Fruit fly (Drosophila melanogaster): ENCODE data around the gene dl.
A peak's percentile ranks its signal among the peaks of the same experiment; 100 is the strongest.

Gene dl

dm6 chr2L:17480943-17481580 is 30.9 kb upstream of the dl start, which contains the start of the genes fws and Lamtor3 (continued):
- TF ChIP-seq Fer1 (GFP tag; optimal IDR thresholded peaks at IDR 0.05) (peak; percentile 96), CG2712 (tag; optimal IDR thresholded peaks at IDR 0.05) (peak; percentile 98), fu2 (GFP tag; optimal IDR thresholded peaks at IDR 0.05) (peak; percentile 87), CG18764 (GFP tag; optimal IDR thresholded peaks at IDR 0.05) (peak; percentile 94), CG12744 (GFP tag; optimal IDR thresholded peaks at IDR 0.05) (peak; percentile 74), amos (GFP tag; IDR thresholded peaks at IDR 0.05; ENCODE audit: partially characterized antibody) (no peak), CG2202 (tag; optimal IDR thresholded peaks at IDR 0.05) (peak; percentile 98), CG14050 (GFP tag; IDR thresholded peaks at IDR 0.05) (peak; percentile 99), CG17912 (GFP tag; optimal IDR thresholded peaks at IDR 0.05) (peak; percentile 19), CG16779 (GFP tag; IDR thresholded peaks at IDR 0.05) (peak; percentile 98), CG16863 (GFP tag; optimal IDR thresholded peaks at IDR 0.05) (peak; percentile 80), Lhr (GFP tag; optimal IDR thresholded peaks at IDR 0.05) (peak; percentile 93), CG14710 (tag; optimal IDR thresholded peaks at IDR 0.05) (peak; percentile 95), rib (GFP tag; IDR thresholded peaks at IDR 0.05) (peak; percentile 98), CG6813 (GFP tag; optimal IDR thresholded peaks at IDR 0.05) (peak; percentile 95), cad (GFP tag; optimal IDR thresholded peaks at IDR 0.05) (no peak), Med (GFP tag) (peak; percentile 98), CG32772 (GFP tag; IDR thresholded peaks at IDR 0.05) (peak; percentile 99), CG12299 (tag; optimal IDR thresholded peaks at IDR 0.05) (peak; percentile 94), CG13296 (GFP tag; optimal IDR thresholded peaks at IDR 0.05) (peak; percentile 96), Tbp (GFP tag; optimal IDR thresholded peaks at IDR 0.05) (no peak), HLH54F (GFP tag; optimal IDR thresholded peaks at IDR 0.05) (peak; percentile 92), dmrt11E (tag; optimal IDR thresholded peaks at IDR 0.05) (peak; percentile 98), lilli (GFP tag; optimal IDR thresholded peaks at IDR 0.05) (peak; percentile 97), dan (GFP tag; IDR thresholded peaks at IDR 0.05) (peak; percentile 97), Ssrp (tag; optimal IDR thresholded peaks at IDR 0.05) (peak; percentile 98), CG17568 (GFP tag; optimal IDR thresholded peaks at IDR 0.05) (peak; percentile 97), CG10321 (GFP tag; IDR thresholded peaks at IDR 0.05) (peak; percentile 87), stc (GFP tag; IDR thresholded peaks at IDR 0.05) (peak; percentile 99), otp (GFP tag; IDR thresholded peaks at IDR 0.05) (peak; percentile 98), Bgb (GFP tag; IDR thresholded peaks at IDR 0.05; ENCODE audit: partially characterized antibody) (peak; percentile 47), CG2889 (GFP tag; IDR thresholded peaks at IDR 0.05) (peak; percentile 99), zfh2 (GFP tag; optimal IDR thresholded peaks at IDR 0.05) (peak; percentile 97), CG30431 (GFP tag; optimal IDR thresholded peaks at IDR 0.05) (peak; percentile 98), bbx (GFP tag; IDR thresholded peaks at IDR 0.05; ENCODE audit: partially characterized antibody) (no peak), ssp (GFP tag; IDR thresholded peaks at IDR 0.05) (peak; percentile 95), CG3726 (GFP tag; IDR thresholded peaks at IDR 0.05) (peak; percentile 98), CG3065 (GFP tag; optimal IDR thresholded peaks at IDR 0.05) (peak; percentile 92), NC2α (GFP tag; optimal IDR thresholded peaks at IDR 0.05) (peak; percentile 52), CG4404 (GFP tag; IDR thresholded peaks at IDR 0.05) (peak; percentile 99), CG18476 (GFP tag; optimal IDR thresholded peaks at IDR 0.05) (peak; percentile 94), luna (GFP tag; optimal IDR thresholded peaks at IDR 0.05) (peak; percentile 11), CG3995 (GFP tag; optimal IDR thresholded peaks at IDR 0.05) (peak; percentile 73), tap (tag; optimal IDR thresholded peaks at IDR 0.05) (peak; percentile 97), Nf-YA (GFP tag; IDR thresholded peaks at IDR 0.05) (peak; percentile 97), ato (GFP tag; IDR thresholded peaks at IDR 0.05; ENCODE audit: partially characterized antibody) (peak; percentile 42; the same call in 1 of the 2 replicates), vfl (GFP tag; optimal IDR thresholded peaks at IDR 0.05) (peak; percentile 95), mld (GFP tag; IDR thresholded peaks at IDR 0.05; ENCODE audit: partially characterized antibody) (peak; percentile 49; the same call in 1 of the 3 replicates), nerfin-1 (tag; optimal IDR thresholded peaks at IDR 0.05) (peak; percentile 93), kay (GFP tag; optimal IDR thresholded peaks at IDR 0.05) (peak; percentile 90)
